Fruit fly (Drosophila melanogaster): Measurements from ENCODE around the gene emc.

The emc gene

DNA sequence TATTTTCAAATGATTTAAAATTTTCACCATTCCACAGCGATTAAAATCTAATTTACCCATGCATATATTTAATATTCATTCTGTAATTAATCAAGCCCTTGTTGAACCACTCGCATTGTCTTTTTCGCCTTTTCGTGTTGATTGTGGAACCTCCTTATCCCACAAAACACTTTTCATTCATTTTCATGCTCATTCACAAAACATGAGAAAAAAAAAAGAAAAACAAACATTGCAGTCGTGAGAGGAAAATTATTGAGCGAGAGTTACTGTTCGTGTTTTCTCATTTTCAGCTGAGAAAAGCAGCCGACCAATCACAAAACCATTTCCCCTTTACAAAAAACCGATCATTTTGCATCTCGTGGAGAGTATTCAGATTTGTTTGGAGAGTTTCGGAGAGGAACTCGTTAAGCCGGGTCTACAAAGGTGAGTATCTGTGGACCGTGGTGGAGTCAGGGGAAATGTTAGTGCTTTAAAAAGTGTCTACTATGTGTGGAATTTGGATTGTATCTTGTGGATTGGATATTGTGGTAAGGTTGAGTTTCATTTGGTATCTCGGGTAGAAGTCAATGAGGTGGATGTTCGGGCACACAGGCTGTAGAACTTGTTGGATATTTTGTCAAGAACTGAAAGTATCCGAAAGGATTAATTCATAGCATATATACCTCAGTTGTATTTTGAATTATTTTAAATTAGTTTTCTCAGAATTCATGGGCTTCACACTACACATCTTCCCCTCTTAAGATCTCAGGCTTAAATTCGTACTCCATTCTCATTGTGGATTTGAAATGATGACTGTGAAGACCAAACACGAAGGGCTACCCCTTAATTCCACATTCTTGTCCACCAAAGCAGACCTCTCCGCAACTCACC, 636 bp upstream of the emc start (continued):
- no peak for TF ChIP-seq CG3281 (GFP tag; optimal IDR thresholded peaks at IDR 0.05)
- no peak for TF ChIP-seq CTCF (GFP tag; optimal IDR thresholded peaks at IDR 0.05)
- TF ChIP-seq CG16863 (GFP tag; optimal IDR thresholded peaks at IDR 0.05), result no peak
- no peak for TF ChIP-seq CG11560 (tag; IDR thresholded peaks at IDR 0.05)
- TF ChIP-seq Trl (optimal IDR thresholded peaks at IDR 0.05), result peak; percentile 80 to 83
- TF ChIP-seq Trl (GFP tag; optimal IDR thresholded peaks at IDR 0.05), result no peak
- TF ChIP-seq stc (GFP tag; IDR thresholded peaks at IDR 0.05), result no peak
- TF ChIP-seq Bteb2 (GFP tag; optimal IDR thresholded peaks at IDR 0.05), result no peak

DNA sequence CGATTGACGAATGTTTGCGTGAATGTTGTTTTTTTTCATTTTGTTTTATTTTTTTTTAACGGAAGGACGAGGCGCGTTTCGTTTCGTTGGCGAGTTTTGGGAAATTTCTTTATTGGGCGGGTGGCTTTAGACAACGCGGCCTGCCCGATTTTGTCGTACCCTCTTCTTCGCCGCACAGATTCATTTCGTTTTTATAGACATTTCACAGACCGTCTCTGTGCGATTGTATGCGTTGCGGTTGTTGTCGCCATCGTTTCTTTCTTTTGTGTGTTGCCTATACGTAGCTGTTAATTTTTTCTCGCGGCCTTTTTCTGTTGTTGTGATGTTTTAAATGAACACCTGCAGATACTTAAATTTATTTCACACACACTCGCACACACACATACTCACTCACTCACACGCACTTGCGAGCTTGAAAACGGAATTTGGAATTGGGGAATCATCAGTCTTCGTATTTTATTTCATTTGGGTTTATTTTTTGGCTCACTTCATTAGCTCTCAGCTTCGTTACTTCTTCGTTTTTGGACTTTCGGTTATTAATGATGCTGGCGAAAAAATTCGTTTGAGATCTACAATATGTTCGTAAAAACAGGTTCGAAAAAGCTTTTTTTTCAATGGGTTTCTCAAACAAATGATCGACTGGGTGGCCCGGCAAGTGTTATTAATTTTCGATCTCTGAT, 1.6 kb downstream of the emc start:
- TF ChIP-seq vvl (GFP tag; IDR thresholded peaks at IDR 0.05) (0 out of 2 replicates have a peak, but pooled peaks have one; percentile 4), Opbp (GFP tag; IDR thresholded peaks at IDR 0.05; ENCODE audit: partially characterized antibody) (no peak), Abd-B (GFP tag; optimal IDR thresholded peaks at IDR 0.05) (no peak), Antp (GFP tag; optimal IDR thresholded peaks at IDR 0.05) (no peak), her (GFP tag; optimal IDR thresholded peaks at IDR 0.05) (no peak), CG1832 (GFP tag; optimal IDR thresholded peaks at IDR 0.05) (no peak), so (GFP tag; IDR thresholded peaks at IDR 0.05) (no peak), D19A (tag; optimal IDR thresholded peaks at IDR 0.05) (no peak), Ptx1 (GFP tag; IDR thresholded peaks at IDR 0.05) (no peak), Fer1 (GFP tag; optimal IDR thresholded peaks at IDR 0.05) (no peak), vnd (GFP tag; IDR thresholded peaks at IDR 0.05; ENCODE audit: partially characterized antibody) (no peak), croc (GFP tag; conservative IDR thresholded peaks at IDR 0.05) (no peak), fru (optimal IDR thresholded peaks at IDR 0.05) (no peak), ems (GFP tag; optimal IDR thresholded peaks at IDR 0.05) (no peak), CG31365 (tag; optimal IDR thresholded peaks at IDR 0.05) (no peak), fd64A (GFP tag; optimal IDR thresholded peaks at IDR 0.05) (no peak), ATbp (GFP tag; optimal IDR thresholded peaks at IDR 0.05) (no peak), CG32532 (GFP tag; IDR thresholded peaks at IDR 0.05) (no peak), Awh (GFP tag; IDR thresholded peaks at IDR 0.05) (no peak), phol (tag; optimal IDR thresholded peaks at IDR 0.05) (no peak), CG17361 (GFP tag; IDR thresholded peaks at IDR 0.05) (no peak), CG15073 (GFP tag; optimal IDR thresholded peaks at IDR 0.05) (no peak), CG10267 (tag; optimal IDR thresholded peaks at IDR 0.05) (no peak), Gug (GFP tag; IDR thresholded peaks at IDR 0.05) (no peak), ara (GFP tag; IDR thresholded peaks at IDR 0.05) (no peak), CG17186 (GFP tag; optimal IDR thresholded peaks at IDR 0.05) (no peak), CG11085 (GFP tag; IDR thresholded peaks at IDR 0.05) (no peak), NfI (GFP tag; optimal IDR thresholded peaks at IDR 0.05) (no peak), sqz (GFP tag; optimal IDR thresholded peaks at IDR 0.05) (peak; percentile 0), CkIIα-i1 (GFP tag; IDR thresholded peaks at IDR 0.05) (no peak), TFAM (GFP tag; optimal IDR thresholded peaks at IDR 0.05) (no peak), Hey (tag; optimal IDR thresholded peaks at IDR 0.05) (no peak), CG10543 (GFP tag; optimal IDR thresholded peaks at IDR 0.05) (peak; percentile 34), pfk (GFP tag; optimal IDR thresholded peaks at IDR 0.05) (no peak), CG12071 (GFP tag; optimal IDR thresholded peaks at IDR 0.05) (no peak), Sin3A (optimal IDR thresholded peaks at IDR 0.05) (no peak), CG7963 (GFP tag; IDR thresholded peaks at IDR 0.05; ENCODE audit: partially characterized antibody) (no peak), Med (GFP tag) (peak; percentile 53), ci (GFP tag; IDR thresholded peaks at IDR 0.05) (0 out of 3 replicates have a peak, but pooled peaks have one; percentile 16), chinmo (GFP tag; IDR thresholded peaks at IDR 0.05; ENCODE audit: partially characterized antibody) (0 out of 4 replicates have a peak, but pooled peaks have one; percentile 37), Xrp1 (GFP tag; IDR thresholded peaks at IDR 0.05) (peak; percentile 25; the same call in 1 of the 2 replicates)
